Worm (Caenorhabditis elegans) whole organism, late embryonic: Measurements from ENCODE around the gene C06G4.6.

ENCODE experiments used
- C38D4.7 ChIP-seq: fragments of 200-800 bp; sonication (Bioruptor generic); optimal IDR thresholded peaks from 2 replicates; lab custom pipeline; 2018; ENCODE audit warnings: mild to moderate bottlenecking, missing genetic modification characterization, moderate library complexity, missing compliant biosample characterization
- K02D7.2 ChIP-seq: sonication (generic microtip); optimal IDR thresholded peaks from 2 replicates; lab custom pipeline; 2017; ENCODE audit warnings: mild to moderate bottlenecking, missing genetic modification characterization, missing compliant biosample characterization
- K09A11.1 ChIP-seq: sonication (generic microtip); optimal IDR thresholded peaks from 2 replicates; lab custom pipeline; 2017; ENCODE audit warnings: antibody characterized with exemption, mild to moderate bottlenecking, missing genetic modification characterization, missing compliant biosample characterization; ENCODE audit not compliant: insufficient read depth
- T23F11.4 ChIP-seq: fragments of 200-800 bp; sonication (Bioruptor generic); optimal IDR thresholded peaks from 2 replicates; lab custom pipeline; 2018; ENCODE audit warnings: mild to moderate bottlenecking, missing genetic modification characterization, missing compliant biosample characterization
- Y22D7AL.16 ChIP-seq: sonication (generic microtip); optimal IDR thresholded peaks from 2 replicates; lab custom pipeline; 2016; ENCODE audit warnings: missing genetic modification characterization, missing compliant biosample characterization
- ama-1 ChIP-seq: fragments of 150-350 bp; optimal IDR thresholded peaks from 2 replicates; lab custom pipeline; 2014
- ceh-19 ChIP-seq: fragments of 200-800 bp; sonication (Bioruptor generic); optimal IDR thresholded peaks from 2 replicates; lab custom pipeline; 2018; ENCODE audit warnings: mild to moderate bottlenecking, missing genetic modification characterization, missing compliant biosample characterization
- ceh-22 ChIP-seq: sonication (generic microtip); optimal IDR thresholded peaks from 2 replicates; lab custom pipeline; 2017; ENCODE audit warnings: missing biosample characterization, missing genetic modification characterization
- ceh-24 ChIP-seq: sonication (generic microtip); optimal IDR thresholded peaks from 2 replicates; lab custom pipeline; 2016; ENCODE audit warnings: mild to moderate bottlenecking, missing genetic modification characterization, missing compliant biosample characterization
- ceh-31 ChIP-seq: sonication (generic microtip); optimal IDR thresholded peaks from 2 replicates; lab custom pipeline; 2016; ENCODE audit warnings: missing genetic modification characterization, missing compliant biosample characterization
- ceh-34 ChIP-seq: sonication (generic microtip); optimal IDR thresholded peaks from 2 replicates; lab custom pipeline; 2016; ENCODE audit warnings: mild to moderate bottlenecking, missing genetic modification characterization, missing compliant biosample characterization
- ceh-6 ChIP-seq: fragments of 200-800 bp; sonication (Bioruptor generic); optimal IDR thresholded peaks from 2 replicates; lab custom pipeline; 2018; ENCODE audit warnings: mild to moderate bottlenecking, missing genetic modification characterization, missing compliant biosample characterization
- ceh-9 ChIP-seq: sonication (generic microtip); optimal IDR thresholded peaks from 2 replicates; lab custom pipeline; 2016; ENCODE audit warnings: mild to moderate bottlenecking, missing genetic modification characterization, inconsistent platforms, missing compliant biosample characterization
- dmd-4 ChIP-seq: sonication (generic microtip); optimal IDR thresholded peaks from 2 replicates; lab custom pipeline; 2016; ENCODE audit warnings: borderline replicate concordance, missing genetic modification characterization, missing compliant biosample characterization
- ets-4 ChIP-seq: sonication (generic microtip); optimal IDR thresholded peaks from 2 replicates; lab custom pipeline; 2016; ENCODE audit warnings: missing genetic modification characterization, missing compliant biosample characterization
- eyg-1 ChIP-seq: sonication (generic microtip); optimal IDR thresholded peaks from 2 replicates; lab custom pipeline; 2016; ENCODE audit warnings: missing genotype, missing genetic modification characterization, missing compliant biosample characterization
- fkh-6 ChIP-seq: sonication (generic microtip); optimal IDR thresholded peaks from 2 replicates; lab custom pipeline; 2016; ENCODE audit warnings: missing genetic modification characterization, missing compliant biosample characterization
- gmeb-2 ChIP-seq: sonication (generic microtip); optimal IDR thresholded peaks from 2 replicates; lab custom pipeline; 2016; ENCODE audit warnings: missing genetic modification characterization, inconsistent platforms, missing compliant biosample characterization
- lim-6 ChIP-seq: sonication (generic microtip); optimal IDR thresholded peaks from 2 replicates; lab custom pipeline; 2016; ENCODE audit warnings: missing genetic modification characterization, missing compliant biosample characterization
- lin-11 ChIP-seq: fragments of 200-800 bp; sonication (Bioruptor generic); optimal IDR thresholded peaks from 2 replicates; lab custom pipeline; 2018; ENCODE audit warnings: mild to moderate bottlenecking, missing genetic modification characterization, missing compliant biosample characterization
- madf-2 ChIP-seq: sonication (generic microtip); optimal IDR thresholded peaks from 2 replicates; lab custom pipeline; 2017; ENCODE audit warnings: missing genetic modification characterization, missing compliant biosample characterization
- nfya-1 ChIP-seq: sonication (generic microtip); optimal IDR thresholded peaks from 2 replicates; lab custom pipeline; 2017; ENCODE audit warnings: missing genetic modification characterization, mild to moderate bottlenecking, missing compliant biosample characterization, antibody characterized with exemption, moderate library complexity
- nhr-11 ChIP-seq: fragments of 150-350 bp; optimal IDR thresholded peaks from 2 replicates; lab custom pipeline; 2014; ENCODE audit warnings: missing biosample characterization, missing genetic modification characterization
- nhr-232 ChIP-seq: sonication (generic microtip); optimal IDR thresholded peaks from 2 replicates; lab custom pipeline; 2016; ENCODE audit warnings: missing genetic modification characterization, missing compliant biosample characterization
- npax-4 ChIP-seq: sonication (generic microtip); optimal IDR thresholded peaks from 2 replicates; lab custom pipeline; 2016; ENCODE audit warnings: missing genetic modification characterization, missing compliant biosample characterization
- odd-2 ChIP-seq: sonication (generic microtip); optimal IDR thresholded peaks from 2 replicates; lab custom pipeline; 2017; ENCODE audit warnings: antibody characterized with exemption, mild to moderate bottlenecking, missing genetic modification characterization, missing compliant biosample characterization
- pag-3 ChIP-seq: sonication (generic microtip); optimal IDR thresholded peaks from 2 replicates; lab custom pipeline; 2016; ENCODE audit warnings: missing compliant biosample characterization, missing genetic modification characterization, borderline replicate concordance
- pat-9 ChIP-seq: fragments of 200-800 bp; sonication (Bioruptor generic); optimal IDR thresholded peaks from 2 replicates; lab custom pipeline; 2018; ENCODE audit warnings: mild to moderate bottlenecking, missing genetic modification characterization, moderate library complexity, missing compliant biosample characterization
- pax-1 ChIP-seq: fragments of 150-350 bp; optimal IDR thresholded peaks from 2 replicates; lab custom pipeline; 2014; ENCODE audit warnings: missing biosample characterization, missing genetic modification characterization
- pha-4 ChIP-seq: fragments of 150-350 bp; optimal IDR thresholded peaks from 2 replicates; lab custom pipeline; 2018; ENCODE audit warnings: missing biosample characterization, missing genetic modification reagents, missing genetic modification characterization
- pqm-1 ChIP-seq: sonication (generic microtip); optimal IDR thresholded peaks from 2 replicates; lab custom pipeline; 2016; ENCODE audit warnings: missing genetic modification characterization, missing compliant biosample characterization
- ref-2 ChIP-seq: sonication (generic microtip); optimal IDR thresholded peaks from 2 replicates; lab custom pipeline; 2016; ENCODE audit warnings: missing genetic modification characterization, missing compliant biosample characterization
- sdc-2 ChIP-seq: sonication (generic microtip); optimal IDR thresholded peaks from 2 replicates; lab custom pipeline; 2016; ENCODE audit warnings: missing genotype, missing genetic modification characterization, missing compliant biosample characterization
- sox-2 ChIP-seq: fragments of 200-800 bp; sonication (Bioruptor generic); IDR thresholded peaks from 2 replicates; pipeline ENCODE4 v1.3.6; 2022; ENCODE audit warnings: missing genetic modification reagents, missing genetic modification characterization, missing compliant biosample characterization
- sox-4 ChIP-seq: sonication (generic microtip); optimal IDR thresholded peaks from 2 replicates; lab custom pipeline; 2017; ENCODE audit warnings: mild to moderate bottlenecking, missing genetic modification characterization, inconsistent platforms, missing compliant biosample characterization
- syd-9 ChIP-seq: sonication (generic microtip); optimal IDR thresholded peaks from 2 replicates; lab custom pipeline; 2016; ENCODE audit warnings: mild to moderate bottlenecking, missing genetic modification characterization, moderate library complexity, missing compliant biosample characterization
- tbx-2 ChIP-seq: sonication (generic microtip); optimal IDR thresholded peaks from 2 replicates; lab custom pipeline; 2016; ENCODE audit warnings: missing genetic modification characterization, missing compliant biosample characterization
- unc-3 ChIP-seq, 2 experiments: fragments of 200-800 bp in 1 of 2; sonication (Bioruptor generic) in 1 of 2; sonication (generic microtip) in 1 of 2; conservative IDR thresholded peaks in 1 of 2; optimal IDR thresholded peaks in 1 of 2; 2 replicates each; pipeline versions ENCODE4 v1.3.6 to Lab custom; 2016 to 2022; ENCODE audit warnings: missing compliant biosample characterization in 2 of 2, missing genetic modification characterization in 2 of 2, missing genetic modification reagents in 1 of 2
- unc-55 ChIP-seq: sonication (generic microtip); optimal IDR thresholded peaks from 2 replicates; lab custom pipeline; 2017; ENCODE audit warnings: missing biosample characterization, missing genetic modification reagents, missing genetic modification characterization

The C06G4.6 gene

ce11 chrIII:7981233-7981632 lies 23.0 kb upstream of the C06G4.6 start:
- no peak for TF ChIP-seq sox-4
- no peak for TF ChIP-seq ceh-22 (tag; lab: Kevin White, UChicago)
- no peak for TF ChIP-seq sox-2 (GFP tag; lab: Robert Waterston, UW)
- TF ChIP-seq C38D4.7 = no peak
- TF ChIP-seq ref-2 (tag; lab: Kevin White, UChicago) = no peak
- no peak for TF ChIP-seq fkh-6 (tag; lab: Kevin White, UChicago)
- TF ChIP-seq T23F11.4 (GFP tag; lab: Kevin White, UChicago) = no peak
- no peak for TF ChIP-seq ets-4 (tag; lab: Kevin White, UChicago)
- no peak for TF ChIP-seq pag-3 (tag; lab: Kevin White, UChicago)
- TF ChIP-seq K02D7.2 = no peak
- no peak for TF ChIP-seq Y22D7AL.16 (tag; lab: Kevin White, UChicago)
- no peak for TF ChIP-seq K09A11.1 (tag; lab: Kevin White, UChicago)
- no peak for TF ChIP-seq syd-9 (tag; lab: Kevin White, UChicago)
- no peak for TF ChIP-seq ama-1 (lab: Kevin White, UChicago)
- no peak for TF ChIP-seq ceh-19
- no peak for TF ChIP-seq madf-2 (tag; lab: Kevin White, UChicago)
- TF ChIP-seq, all 69 proteins: peak for 0

ce11 chrIII:7981938-7982337 lies 22.3 kb upstream of the C06G4.6 start:
- TF ChIP-seq npax-4 (no peak), unc-3 (GFP tag; conservative IDR thresholded peaks at IDR 0.05; lab: Robert Waterston, UW) (no peak), unc-3 (tag; optimal IDR thresholded peaks at IDR 0.05; lab: Kevin White, UChicago) (no peak), ceh-24 (no peak), sox-4 (no peak), unc-55 (GFP tag; lab: Kevin White, UChicago) (no peak), pha-4 (no peak), nhr-232 (tag; lab: Kevin White, UChicago) (no peak), ceh-31 (tag; lab: Kevin White, UChicago) (no peak), sdc-2 (tag; lab: Kevin White, UChicago) (no peak), ceh-6 (GFP tag; lab: Kevin White, UChicago) (no peak)

ce11 chrIII:7986585-7987171 lies 17.5 kb upstream of the C06G4.6 start, which contains the start of gene hrpk-2:
Gene hrpk-2 (plus strand): TSS chrIII:7987121.
- no peak for TF ChIP-seq K09A11.1 (tag; lab: Kevin White, UChicago)
- TF ChIP-seq pag-3 (tag; lab: Kevin White, UChicago) = no peak
- no peak for TF ChIP-seq syd-9 (tag; lab: Kevin White, UChicago)
- TF ChIP-seq T23F11.4 (GFP tag; lab: Kevin White, UChicago) = no peak
- no peak for TF ChIP-seq C38D4.7
- TF ChIP-seq lim-6 = no peak
- TF ChIP-seq ceh-34 (tag; lab: Kevin White, UChicago) = no peak
- no peak for TF ChIP-seq odd-2 (tag; lab: Kevin White, UChicago)
- no peak for TF ChIP-seq eyg-1

ce11 chrIII:7996353-7996752 lies 7.8 kb upstream of the C06G4.6 start, which contains the start of gene npr-17:
Gene npr-17 (minus strand): TSS chrIII:7996453.
- TF ChIP-seq gmeb-2 (tag; lab: Kevin White, UChicago) (no peak), pqm-1 (no peak), ets-4 (tag; lab: Kevin White, UChicago) (no peak), nfya-1 (tag; lab: Kevin White, UChicago) (no peak), lim-6 (no peak), K09A11.1 (tag; lab: Kevin White, UChicago) (no peak), dmd-4 (no peak), ceh-19 (no peak), pat-9 (tag; lab: Kevin White, UChicago) (no peak), ceh-9 (tag; lab: Kevin White, UChicago) (no peak), lin-11 (tag; lab: Kevin White, UChicago) (no peak), nhr-11 (tag; lab: Kevin White, UChicago) (no peak), tbx-2 (tag; lab: Kevin White, UChicago) (no peak), pax-1 (no peak)
